Worm (Caenorhabditis elegans) whole organism, late embryonic: Measurements from ENCODE around the gene ugt-46.

ENCODE experiments used
- C08G9.2 ChIP-seq: sonication (generic microtip); optimal IDR thresholded peaks from 2 replicates; lab custom pipeline; 2016; ENCODE audit warnings: mild to moderate bottlenecking, missing genetic modification characterization, moderate library complexity, missing compliant biosample characterization
- C38D4.7 ChIP-seq: fragments of 200-800 bp; sonication (Bioruptor generic); optimal IDR thresholded peaks from 2 replicates; lab custom pipeline; 2018; ENCODE audit warnings: mild to moderate bottlenecking, missing genetic modification characterization, moderate library complexity, missing compliant biosample characterization
- F13H6.1 ChIP-seq: sonication (generic microtip); optimal IDR thresholded peaks from 2 replicates; lab custom pipeline; 2016; ENCODE audit warnings: missing genetic modification characterization, missing compliant biosample characterization
- K02D7.2 ChIP-seq: sonication (generic microtip); optimal IDR thresholded peaks from 2 replicates; lab custom pipeline; 2017; ENCODE audit warnings: mild to moderate bottlenecking, missing genetic modification characterization, missing compliant biosample characterization
- Y22D7AL.16 ChIP-seq: sonication (generic microtip); optimal IDR thresholded peaks from 2 replicates; lab custom pipeline; 2016; ENCODE audit warnings: missing genetic modification characterization, missing compliant biosample characterization
- ahr-1 ChIP-seq: sonication (generic microtip); optimal IDR thresholded peaks from 2 replicates; lab custom pipeline; 2016; ENCODE audit warnings: missing genetic modification characterization, missing compliant biosample characterization
- ama-1 ChIP-seq: fragments of 150-350 bp; optimal IDR thresholded peaks from 2 replicates; lab custom pipeline; 2014
- ceh-18 ChIP-seq: sonication (generic microtip); optimal IDR thresholded peaks from 2 replicates; lab custom pipeline; 2016; ENCODE audit warnings: missing genetic modification characterization, missing compliant biosample characterization
- ceh-19 ChIP-seq: fragments of 200-800 bp; sonication (Bioruptor generic); optimal IDR thresholded peaks from 2 replicates; lab custom pipeline; 2018; ENCODE audit warnings: mild to moderate bottlenecking, missing genetic modification characterization, missing compliant biosample characterization
- ceh-2 ChIP-seq: sonication (generic microtip); optimal IDR thresholded peaks from 2 replicates; lab custom pipeline; 2016; ENCODE audit warnings: missing genotype, missing genetic modification characterization, missing compliant biosample characterization
- ceh-22 ChIP-seq: sonication (generic microtip); optimal IDR thresholded peaks from 2 replicates; lab custom pipeline; 2017; ENCODE audit warnings: missing biosample characterization, missing genetic modification characterization
- ceh-24 ChIP-seq: sonication (generic microtip); optimal IDR thresholded peaks from 2 replicates; lab custom pipeline; 2016; ENCODE audit warnings: mild to moderate bottlenecking, missing genetic modification characterization, missing compliant biosample characterization
- ceh-31 ChIP-seq: sonication (generic microtip); optimal IDR thresholded peaks from 2 replicates; lab custom pipeline; 2016; ENCODE audit warnings: missing genetic modification characterization, missing compliant biosample characterization
- ceh-45 ChIP-seq: fragments of 200-800 bp; sonication (Bioruptor generic); IDR thresholded peaks from 2 replicates; pipeline ENCODE4 v1.3.6; 2022; ENCODE audit warnings: missing genetic modification reagents, missing genetic modification characterization, missing compliant biosample characterization
- ceh-9 ChIP-seq: sonication (generic microtip); optimal IDR thresholded peaks from 2 replicates; lab custom pipeline; 2016; ENCODE audit warnings: mild to moderate bottlenecking, missing genetic modification characterization, inconsistent platforms, missing compliant biosample characterization
- che-1 ChIP-seq: sonication (generic microtip); optimal IDR thresholded peaks from 2 replicates; lab custom pipeline; 2016; ENCODE audit warnings: mild to moderate bottlenecking, missing genetic modification characterization, missing compliant biosample characterization
- dmd-4 ChIP-seq: sonication (generic microtip); optimal IDR thresholded peaks from 2 replicates; lab custom pipeline; 2016; ENCODE audit warnings: borderline replicate concordance, missing genetic modification characterization, missing compliant biosample characterization
- dve-1 ChIP-seq: sonication (generic microtip); optimal IDR thresholded peaks from 2 replicates; lab custom pipeline; 2017; ENCODE audit warnings: antibody characterized with exemption, mild to moderate bottlenecking, missing genetic modification characterization, missing compliant biosample characterization
- elt-2 ChIP-seq: sonication (generic microtip); optimal IDR thresholded peaks from 2 replicates; lab custom pipeline; 2016; ENCODE audit warnings: missing genetic modification reagents, missing genetic modification characterization, missing compliant biosample characterization
- eyg-1 ChIP-seq: sonication (generic microtip); optimal IDR thresholded peaks from 2 replicates; lab custom pipeline; 2016; ENCODE audit warnings: missing genotype, missing genetic modification characterization, missing compliant biosample characterization
- fkh-10 ChIP-seq: fragments of 150-350 bp; optimal IDR thresholded peaks from 2 replicates; lab custom pipeline; 2014; ENCODE audit warnings: missing biosample characterization, missing genetic modification reagents, missing genetic modification characterization
- hlh-15 ChIP-seq: sonication (generic microtip); optimal IDR thresholded peaks from 2 replicates; lab custom pipeline; 2016; ENCODE audit warnings: missing genetic modification characterization, missing compliant biosample characterization
- hlh-6 ChIP-seq: sonication (generic microtip); optimal IDR thresholded peaks from 2 replicates; lab custom pipeline; 2016; ENCODE audit warnings: missing genotype, missing genetic modification characterization, missing compliant biosample characterization
- hlh-8 ChIP-seq: sonication (generic microtip); optimal IDR thresholded peaks from 2 replicates; lab custom pipeline; 2016; ENCODE audit warnings: missing genotype, missing genetic modification characterization, missing compliant biosample characterization
- lim-6 ChIP-seq: sonication (generic microtip); optimal IDR thresholded peaks from 2 replicates; lab custom pipeline; 2016; ENCODE audit warnings: missing genetic modification characterization, missing compliant biosample characterization
- lin-11 ChIP-seq: fragments of 200-800 bp; sonication (Bioruptor generic); optimal IDR thresholded peaks from 2 replicates; lab custom pipeline; 2018; ENCODE audit warnings: mild to moderate bottlenecking, missing genetic modification characterization, missing compliant biosample characterization
- nfya-1 ChIP-seq: sonication (generic microtip); optimal IDR thresholded peaks from 2 replicates; lab custom pipeline; 2017; ENCODE audit warnings: missing genetic modification characterization, mild to moderate bottlenecking, missing compliant biosample characterization, antibody characterized with exemption, moderate library complexity
- npax-4 ChIP-seq: sonication (generic microtip); optimal IDR thresholded peaks from 2 replicates; lab custom pipeline; 2016; ENCODE audit warnings: missing genetic modification characterization, missing compliant biosample characterization
- odd-2 ChIP-seq: sonication (generic microtip); optimal IDR thresholded peaks from 2 replicates; lab custom pipeline; 2017; ENCODE audit warnings: antibody characterized with exemption, mild to moderate bottlenecking, missing genetic modification characterization, missing compliant biosample characterization
- pag-3 ChIP-seq: sonication (generic microtip); optimal IDR thresholded peaks from 2 replicates; lab custom pipeline; 2016; ENCODE audit warnings: missing compliant biosample characterization, missing genetic modification characterization, borderline replicate concordance
- pat-9 ChIP-seq: fragments of 200-800 bp; sonication (Bioruptor generic); optimal IDR thresholded peaks from 2 replicates; lab custom pipeline; 2018; ENCODE audit warnings: mild to moderate bottlenecking, missing genetic modification characterization, moderate library complexity, missing compliant biosample characterization
- pax-1 ChIP-seq: fragments of 150-350 bp; optimal IDR thresholded peaks from 2 replicates; lab custom pipeline; 2014; ENCODE audit warnings: missing biosample characterization, missing genetic modification characterization
- pqm-1 ChIP-seq: sonication (generic microtip); optimal IDR thresholded peaks from 2 replicates; lab custom pipeline; 2016; ENCODE audit warnings: missing genetic modification characterization, missing compliant biosample characterization
- pros-1 ChIP-seq: fragments of 150-350 bp; optimal IDR thresholded peaks from 2 replicates; lab custom pipeline; 2014; ENCODE audit warnings: missing biosample characterization, missing genetic modification reagents, missing genetic modification characterization
- sdc-2 ChIP-seq: sonication (generic microtip); optimal IDR thresholded peaks from 2 replicates; lab custom pipeline; 2016; ENCODE audit warnings: missing genotype, missing genetic modification characterization, missing compliant biosample characterization
- sox-2 ChIP-seq: fragments of 200-800 bp; sonication (Bioruptor generic); IDR thresholded peaks from 2 replicates; pipeline ENCODE4 v1.3.6; 2022; ENCODE audit warnings: missing genetic modification reagents, missing genetic modification characterization, missing compliant biosample characterization
- sox-4 ChIP-seq: sonication (generic microtip); optimal IDR thresholded peaks from 2 replicates; lab custom pipeline; 2017; ENCODE audit warnings: mild to moderate bottlenecking, missing genetic modification characterization, inconsistent platforms, missing compliant biosample characterization
- syd-9 ChIP-seq: sonication (generic microtip); optimal IDR thresholded peaks from 2 replicates; lab custom pipeline; 2016; ENCODE audit warnings: mild to moderate bottlenecking, missing genetic modification characterization, moderate library complexity, missing compliant biosample characterization
- tbx-2 ChIP-seq: sonication (generic microtip); optimal IDR thresholded peaks from 2 replicates; lab custom pipeline; 2016; ENCODE audit warnings: missing genetic modification characterization, missing compliant biosample characterization
- tbx-7 ChIP-seq: sonication (generic microtip); optimal IDR thresholded peaks from 2 replicates; lab custom pipeline; 2016; ENCODE audit warnings: missing genotype, missing genetic modification characterization, missing compliant biosample characterization
- ttx-3 ChIP-seq: sonication (generic microtip); optimal IDR thresholded peaks from 2 replicates; lab custom pipeline; 2016; ENCODE audit warnings: missing genetic modification reagents, missing genetic modification characterization, missing compliant biosample characterization
- unc-3 ChIP-seq, 2 experiments: fragments of 200-800 bp in 1 of 2; sonication (Bioruptor generic) in 1 of 2; sonication (generic microtip) in 1 of 2; conservative IDR thresholded peaks in 1 of 2; optimal IDR thresholded peaks in 1 of 2; 2 replicates each; pipeline versions ENCODE4 v1.3.6 to Lab custom; 2016 to 2022; ENCODE audit warnings: missing compliant biosample characterization in 2 of 2, missing genetic modification characterization in 2 of 2, missing genetic modification reagents in 1 of 2

ugt-46 gene

DNA sequence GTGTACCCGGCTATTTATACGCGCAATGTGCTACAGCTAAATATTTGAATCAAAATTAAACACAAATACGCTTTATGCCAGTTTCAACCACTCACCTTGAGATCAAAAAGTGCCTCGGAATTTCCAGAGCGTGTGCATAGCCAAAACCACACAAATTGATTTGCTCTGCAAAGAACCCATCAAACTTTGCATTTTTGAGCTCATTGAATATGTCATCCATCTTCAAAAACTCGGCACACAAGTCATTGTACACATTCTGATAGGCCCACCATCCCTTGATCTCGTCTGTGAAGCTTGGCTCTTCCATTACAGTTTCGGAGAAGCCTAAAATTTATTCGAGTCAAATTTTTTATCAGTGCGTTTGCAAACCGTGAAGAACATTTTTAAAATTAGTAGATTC is 703 bp downstream of the ugt-46 start:
- TF ChIP-seq ceh-19 (GFP tag; lab: Kevin White, UChicago) = no peak
- TF ChIP-seq ceh-31 (tag; lab: Kevin White, UChicago) = no peak
- no peak for TF ChIP-seq sox-4 (tag; lab: Kevin White, UChicago)
- no peak for TF ChIP-seq tbx-2 (tag; lab: Kevin White, UChicago)
- TF ChIP-seq fkh-10 (GFP tag; lab: Kevin White, UChicago) = no peak
- TF ChIP-seq elt-2 (tag; lab: Kevin White, UChicago) = no peak
- TF ChIP-seq odd-2 (tag; lab: Kevin White, UChicago) = no peak
- TF ChIP-seq ceh-9 (tag; lab: Kevin White, UChicago) = no peak
- TF ChIP-seq sdc-2 (tag; lab: Kevin White, UChicago) = no peak
- no peak for TF ChIP-seq pag-3 (tag; lab: Kevin White, UChicago)
- TF ChIP-seq hlh-6 (tag; lab: Kevin White, UChicago) = no peak
- TF ChIP-seq pqm-1 (tag; lab: Kevin White, UChicago) = no peak
- TF ChIP-seq lin-11 (tag; lab: Kevin White, UChicago) = no peak
- no peak for TF ChIP-seq syd-9 (tag; lab: Kevin White, UChicago)
- TF ChIP-seq ttx-3 = no peak
- TF ChIP-seq ceh-22 (tag; lab: Kevin White, UChicago) = no peak

DNA sequence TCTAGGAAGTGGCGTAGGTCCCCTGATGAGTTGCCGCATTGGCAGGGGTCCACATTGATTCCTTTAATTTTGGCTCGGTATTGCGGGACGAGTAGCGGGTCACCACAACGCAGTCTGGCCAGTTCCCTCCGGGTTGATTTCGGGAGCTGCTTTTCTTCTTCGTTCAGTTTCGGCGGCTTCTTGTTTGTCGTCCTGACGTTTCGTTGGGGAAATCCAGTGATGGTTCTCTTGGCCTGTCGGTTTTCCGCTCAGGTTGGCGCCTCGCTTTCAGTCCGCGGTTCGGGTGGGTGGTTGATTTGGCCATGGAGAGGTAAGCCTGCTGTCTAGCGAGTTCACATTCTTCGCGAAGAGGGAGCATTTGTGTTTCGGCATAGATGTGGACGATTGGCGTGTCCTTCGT is 1.3 kb downstream of the ugt-46 start:
- TF ChIP-seq Y22D7AL.16 (no peak), nfya-1 (no peak), eyg-1 (tag; lab: Kevin White, UChicago) (no peak), ceh-22 (tag; lab: Kevin White, UChicago) (no peak), F13H6.1 (tag; lab: Kevin White, UChicago) (no peak), che-1 (tag; lab: Kevin White, UChicago) (no peak), pros-1 (no peak), sox-4 (tag; lab: Kevin White, UChicago) (no peak), pag-3 (tag; lab: Kevin White, UChicago) (no peak), tbx-2 (tag; lab: Kevin White, UChicago) (no peak), ceh-45 (GFP tag; lab: Robert Waterston, UW) (no peak), unc-3 (GFP tag; conservative IDR thresholded peaks at IDR 0.05; lab: Robert Waterston, UW) (no peak), unc-3 (tag; optimal IDR thresholded peaks at IDR 0.05; lab: Kevin White, UChicago) (no peak), tbx-7 (tag; lab: Kevin White, UChicago) (no peak), hlh-8 (tag; lab: Kevin White, UChicago) (no peak), pax-1 (tag; lab: Kevin White, UChicago) (no peak), ahr-1 (tag; lab: Kevin White, UChicago) (no peak), hlh-15 (tag; lab: Kevin White, UChicago) (no peak), pat-9 (tag; lab: Kevin White, UChicago) (no peak)

DNA sequence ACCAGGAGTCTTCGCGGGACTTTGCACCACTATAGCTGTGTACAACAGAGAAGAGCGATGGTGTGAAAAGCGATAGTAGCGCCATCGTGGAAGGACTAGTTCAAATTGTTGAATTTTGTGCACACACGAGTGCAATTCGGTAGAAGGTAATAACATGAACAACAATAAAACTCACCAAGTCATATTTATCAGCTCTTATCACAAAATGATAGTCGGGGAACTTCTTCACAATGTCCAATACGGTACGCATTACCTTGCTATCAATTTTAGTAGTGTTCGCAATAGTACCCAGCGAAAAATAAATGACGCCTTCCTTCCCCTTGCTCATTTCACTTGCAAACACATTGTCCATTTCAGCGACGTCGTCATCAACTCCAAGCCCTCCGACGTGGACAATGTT is 2.4 kb downstream of the ugt-46 start:
- TF ChIP-seq elt-2 (tag; lab: Kevin White, UChicago) (peak; percentile 8), sdc-2 (tag; lab: Kevin White, UChicago) (no peak), syd-9 (tag; lab: Kevin White, UChicago) (no peak)

DNA sequence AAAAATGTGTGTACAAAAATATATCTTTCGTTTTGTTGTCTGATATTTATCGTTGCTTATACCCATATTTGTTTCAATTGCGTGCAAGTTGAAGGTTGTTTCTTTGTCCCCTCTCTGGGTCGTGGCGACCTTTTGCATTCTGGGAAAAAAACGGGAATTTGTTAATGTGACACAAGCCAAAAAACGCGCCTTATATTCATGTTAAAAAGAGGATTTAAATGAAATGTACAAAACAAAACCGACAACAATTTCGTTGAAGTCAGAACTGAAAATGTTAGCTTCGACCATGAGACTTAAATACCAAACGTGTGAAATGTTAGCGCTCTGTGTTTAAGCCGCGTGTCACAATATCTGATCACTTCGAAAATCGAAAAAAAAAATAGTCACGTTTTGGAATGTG is 5.6 kb downstream of the ugt-46 start:
- TF ChIP-seq ceh-18 (tag; lab: Kevin White, UChicago) (no peak), ceh-2 (no peak), nfya-1 (no peak), eyg-1 (tag; lab: Kevin White, UChicago) (no peak), dmd-4 (tag; lab: Kevin White, UChicago) (no peak), K02D7.2 (tag; lab: Kevin White, UChicago) (no peak), C08G9.2 (tag; lab: Kevin White, UChicago) (no peak), ceh-24 (tag; lab: Kevin White, UChicago) (no peak), elt-2 (tag; lab: Kevin White, UChicago) (no peak), ahr-1 (tag; lab: Kevin White, UChicago) (no peak), npax-4 (tag; lab: Kevin White, UChicago) (no peak), C38D4.7 (GFP tag; lab: Kevin White, UChicago) (no peak), ceh-19 (GFP tag; lab: Kevin White, UChicago) (no peak), sox-2 (no peak), lim-6 (tag; lab: Kevin White, UChicago) (no peak), odd-2 (tag; lab: Kevin White, UChicago) (no peak), pax-1 (tag; lab: Kevin White, UChicago) (no peak), ama-1 (no peak), dve-1 (tag; lab: Kevin White, UChicago) (no peak)
